Worm (Caenorhabditis elegans) whole organism, mixed stage, embryonic: ENCODE measurements around the gene srj-20.

Source experiments
- blmp-1 ChIP-seq: fragments of 150-350 bp; optimal IDR thresholded peaks from 2 replicates; lab custom pipeline; 2014; ENCODE audit warnings: missing biosample characterization, missing genetic modification characterization
- ces-1 ChIP-seq: fragments of 150-350 bp; optimal IDR thresholded peaks from 2 replicates; lab custom pipeline; 2014; ENCODE audit warnings: missing biosample characterization, missing genetic modification reagents, missing genetic modification characterization
- cnd-1 ChIP-seq: fragments of 200-800 bp; sonication (Bioruptor generic); optimal IDR thresholded peaks from 2 replicates; lab custom pipeline; 2018; ENCODE audit warnings: mild to moderate bottlenecking, missing genetic modification characterization, missing compliant biosample characterization
- elt-3 ChIP-seq: fragments of 150-350 bp; optimal IDR thresholded peaks from 2 replicates; lab custom pipeline; 2014; ENCODE audit warnings: missing biosample characterization, missing genetic modification characterization
- lsy-2 ChIP-seq: fragments of 150-350 bp; optimal IDR thresholded peaks from 2 replicates; lab custom pipeline; 2014; ENCODE audit warnings: missing biosample characterization, missing genetic modification characterization
- nhr-12 ChIP-seq: fragments of 150-350 bp; optimal IDR thresholded peaks from 2 replicates; lab custom pipeline; 2014; ENCODE audit warnings: missing biosample characterization, missing genetic modification characterization
- nhr-237 ChIP-seq: fragments of 150-350 bp; optimal IDR thresholded peaks from 2 replicates; lab custom pipeline; 2014; ENCODE audit warnings: missing biosample characterization, missing genetic modification characterization
- nhr-28 ChIP-seq: fragments of 150-350 bp; optimal IDR thresholded peaks from 2 replicates; lab custom pipeline; 2014; ENCODE audit warnings: missing biosample characterization, missing genetic modification characterization
- nhr-76 ChIP-seq: sonication (generic microtip); optimal IDR thresholded peaks from 2 replicates; lab custom pipeline; 2017; ENCODE audit warnings: missing biosample characterization, missing genetic modification characterization
- snpc-4 ChIP-seq: fragments of 150-350 bp; optimal IDR thresholded peaks from 2 replicates; lab custom pipeline; 2014; ENCODE audit warnings: missing biosample characterization, missing genetic modification characterization
- unc-62 ChIP-seq: fragments of 150-350 bp; optimal IDR thresholded peaks from 2 replicates; lab custom pipeline; 2014; ENCODE audit warnings: missing biosample characterization, missing genetic modification reagents, missing genetic modification characterization

DNA sequence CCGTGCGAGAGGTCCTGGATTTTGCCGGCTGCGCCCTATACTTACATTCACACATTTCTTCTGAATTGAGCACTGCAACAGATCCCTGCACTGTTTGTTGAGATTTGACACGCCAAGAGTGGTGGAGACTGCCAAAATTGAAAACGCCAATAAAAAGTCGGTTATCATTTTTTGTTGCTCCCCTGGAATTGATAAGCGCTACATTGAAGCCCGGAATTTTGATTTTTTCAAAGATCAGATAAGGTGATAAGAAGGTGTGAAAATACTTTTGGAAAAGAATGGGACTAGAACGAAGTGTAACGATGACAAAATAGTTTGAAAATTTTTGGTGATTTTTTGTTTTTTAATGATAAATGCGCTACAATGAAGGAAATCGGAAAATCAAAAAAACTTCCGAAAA lies 12.7 kb upstream of the srj-20 start, which contains the start of gene C29G2.6:
- TF ChIP-seq nhr-28 (tag; lab: Kevin White, UChicago) (no peak), lsy-2 (no peak), elt-3 (tag; lab: Kevin White, UChicago) (no peak), ces-1 (GFP tag; lab: Kevin White, UChicago) (no peak), nhr-237 (no peak), nhr-76 (tag; lab: Kevin White, UChicago) (no peak), unc-62 (GFP tag; lab: Kevin White, UChicago) (no peak), nhr-12 (no peak), cnd-1 (tag; lab: Kevin White, UChicago) (no peak), blmp-1 (tag; lab: Kevin White, UChicago) (no peak), snpc-4 (tag; lab: Kevin White, UChicago) (no peak)
